Worm (Caenorhabditis elegans) whole organism, L4 larva: ENCODE data around the gene ZK829.7.

ENCODE experiments used
- T26A8.4 ChIP-seq: fragments of 200-800 bp; sonication (Bioruptor generic); IDR thresholded peaks from 2 replicates; pipeline ENCODE4 v1.3.6; 2022; ENCODE audit warnings: missing genetic modification characterization, missing compliant biosample characterization
- ama-1 ChIP-seq: fragments of 150-350 bp; optimal IDR thresholded peaks from 2 replicates; lab custom pipeline; 2014; ENCODE audit warnings: inconsistent platforms, mixed read lengths
- dpl-1 ChIP-seq: fragments of 150-350 bp; optimal IDR thresholded peaks from 2 replicates; lab custom pipeline; 2014; ENCODE audit warnings: missing biosample characterization, missing genetic modification reagents, missing genetic modification characterization
- fkh-10 ChIP-seq: fragments of 150-350 bp; optimal IDR thresholded peaks from 2 replicates; lab custom pipeline; 2014; ENCODE audit warnings: missing biosample characterization, missing genetic modification reagents, missing genetic modification characterization
- hlh-11 ChIP-seq: fragments of 200-800 bp; sonication (Bioruptor generic); optimal IDR thresholded peaks from 2 replicates; lab custom pipeline; 2018; ENCODE audit warnings: mild to moderate bottlenecking, missing genetic modification characterization, missing compliant biosample characterization
- jun-1 ChIP-seq: fragments of 150-350 bp; optimal IDR thresholded peaks from 2 replicates; lab custom pipeline; 2014; ENCODE audit warnings: missing biosample characterization, missing genetic modification reagents, missing genetic modification characterization
- mdl-1 ChIP-seq, 2 experiments: fragments of 150-350 bp in 1 of 2; sonication (generic microtip) in 1 of 2; optimal IDR thresholded peaks; 2 replicates each; lab custom pipeline; 2014 to 2017; ENCODE audit warnings: missing biosample characterization in 2 of 2, missing genetic modification characterization in 2 of 2
- nhr-10 ChIP-seq: fragments of 150-350 bp; optimal IDR thresholded peaks from 2 replicates; lab custom pipeline; 2014; ENCODE audit warnings: missing biosample characterization, missing genetic modification characterization
- nhr-6 ChIP-seq: fragments of 150-350 bp; optimal IDR thresholded peaks from 2 replicates; lab custom pipeline; 2014; ENCODE audit warnings: missing biosample characterization, missing genetic modification characterization
- skn-1 ChIP-seq: fragments of 150-350 bp; optimal IDR thresholded peaks from 2 replicates; lab custom pipeline; 2014; ENCODE audit warnings: missing biosample characterization, missing genetic modification characterization
- unc-39 ChIP-seq: sonication (generic microtip); optimal IDR thresholded peaks from 2 replicates; lab custom pipeline; 2017; ENCODE audit warnings: missing biosample characterization, missing genetic modification characterization
- unc-62 ChIP-seq, 3 experiments: fragments of 150-350 bp in 1 of 3; sonication (generic microtip); optimal IDR thresholded peaks in 2 of 3; peaks in 1 of 3; 1 replicate in 1 of 3; 2 replicates in 2 of 3; lab custom pipeline; 2014 to 2017; ENCODE audit warnings: missing biosample characterization in 3 of 3, missing genetic modification characterization in 3 of 3, missing genetic modification reagents in 3 of 3, missing genotype in 1 of 3

DNA sequence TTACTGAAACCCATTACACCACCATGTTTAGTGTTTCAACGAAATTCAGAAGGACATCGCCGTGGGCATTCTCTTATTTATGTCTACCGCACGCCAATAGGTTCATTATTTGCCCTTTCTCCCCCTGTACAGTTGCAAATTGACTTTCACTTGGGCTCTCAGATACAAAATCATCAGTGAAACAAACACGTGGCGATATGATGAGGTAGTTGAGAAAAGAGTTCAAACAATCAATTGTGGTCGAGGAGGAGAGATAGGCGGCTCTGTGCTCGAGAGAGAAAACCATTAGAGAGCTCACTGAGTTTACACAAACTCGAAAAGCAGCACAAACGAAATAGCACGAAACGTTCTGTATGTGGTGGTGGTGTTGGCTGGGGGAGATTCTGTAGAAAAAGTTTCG is 4.3 kb downstream of the ZK829.7 start:
- TF ChIP-seq T26A8.4 (GFP tag; lab: Robert Waterston, UW) (no peak), dpl-1 (GFP tag; lab: Kevin White, UChicago) (no peak), fkh-10 (GFP tag; lab: Kevin White, UChicago) (no peak), skn-1 (tag; lab: Kevin White, UChicago) (no peak), mdl-1 (tag; optimal IDR thresholded peaks at IDR 0.05; lab: Kevin White, UChicago) (peak in 1 of 2 experiments; percentile 33), jun-1 (no peak), ama-1 (lab: Kevin White, UChicago) (no peak), unc-39 (no peak), hlh-11 (tag; lab: Kevin White, UChicago) (peak; percentile 40), nhr-10 (no peak), unc-62 (GFP tag; optimal IDR thresholded peaks at IDR 0.05 in 1 of 2; lab: Kevin White, UChicago) (peak in 1 of 2 experiments; percentile 22), unc-62 (tag; optimal IDR thresholded peaks at IDR 0.05; lab: Kevin White, UChicago) (no peak), nhr-6 (tag; lab: Kevin White, UChicago) (no peak)
